Worm (Caenorhabditis elegans) whole organism, late embryonic: ENCODE measurements around the gene hot-4.

Experiments
- ama-1 ChIP-seq: fragments of 150-350 bp; optimal IDR thresholded peaks from 2 replicates; lab custom pipeline; 2014
- ceh-14 ChIP-seq: sonication (generic microtip); optimal IDR thresholded peaks from 2 replicates; lab custom pipeline; 2016; ENCODE audit warnings: missing genotype, missing genetic modification characterization, missing compliant biosample characterization
- ceh-22 ChIP-seq: sonication (generic microtip); optimal IDR thresholded peaks from 2 replicates; lab custom pipeline; 2017; ENCODE audit warnings: missing biosample characterization, missing genetic modification characterization
- ceh-9 ChIP-seq: sonication (generic microtip); optimal IDR thresholded peaks from 2 replicates; lab custom pipeline; 2016; ENCODE audit warnings: mild to moderate bottlenecking, missing genetic modification characterization, inconsistent platforms, missing compliant biosample characterization
- hlh-15 ChIP-seq: sonication (generic microtip); optimal IDR thresholded peaks from 2 replicates; lab custom pipeline; 2016; ENCODE audit warnings: missing genetic modification characterization, missing compliant biosample characterization
- nfya-1 ChIP-seq: sonication (generic microtip); optimal IDR thresholded peaks from 2 replicates; lab custom pipeline; 2017; ENCODE audit warnings: missing genetic modification characterization, mild to moderate bottlenecking, missing compliant biosample characterization, antibody characterized with exemption, moderate library complexity
- sox-4 ChIP-seq: sonication (generic microtip); optimal IDR thresholded peaks from 2 replicates; lab custom pipeline; 2017; ENCODE audit warnings: mild to moderate bottlenecking, missing genetic modification characterization, inconsistent platforms, missing compliant biosample characterization
- tbx-2 ChIP-seq: sonication (generic microtip); optimal IDR thresholded peaks from 2 replicates; lab custom pipeline; 2016; ENCODE audit warnings: missing genetic modification characterization, missing compliant biosample characterization
- unc-3 ChIP-seq, 2 experiments: fragments of 200-800 bp in 1 of 2; sonication (Bioruptor generic) in 1 of 2; sonication (generic microtip) in 1 of 2; conservative IDR thresholded peaks in 1 of 2; optimal IDR thresholded peaks in 1 of 2; 2 replicates each; pipeline versions ENCODE4 v1.3.6 to Lab custom; 2016 to 2022; ENCODE audit warnings: missing compliant biosample characterization in 2 of 2, missing genetic modification characterization in 2 of 2, missing genetic modification reagents in 1 of 2
- unc-86 ChIP-seq: sonication (generic microtip); optimal IDR thresholded peaks from 2 replicates; lab custom pipeline; 2016; ENCODE audit warnings: missing genetic modification characterization, missing compliant biosample characterization

ce11 chrIII:6194480-6194879 lies 22.7 kb upstream of the hot-4 start, which contains the start of gene ugt-66:
- TF ChIP-seq ceh-14 = no peak
- no peak for TF ChIP-seq tbx-2
- TF ChIP-seq unc-3 (GFP tag; conservative IDR thresholded peaks at IDR 0.05; lab: Robert Waterston, UW) = no peak
- TF ChIP-seq unc-3 (tag; optimal IDR thresholded peaks at IDR 0.05; lab: Kevin White, UChicago) = no peak
- no peak for TF ChIP-seq ama-1 (lab: Kevin White, UChicago)
- no peak for TF ChIP-seq unc-86 (tag; lab: Kevin White, UChicago)
- TF ChIP-seq hlh-15 (tag; lab: Kevin White, UChicago) = no peak
- no peak for TF ChIP-seq sox-4 (tag; lab: Kevin White, UChicago)
- TF ChIP-seq nfya-1 (tag; lab: Kevin White, UChicago) = no peak
- no peak for TF ChIP-seq ceh-22 (tag; lab: Kevin White, UChicago)
- TF ChIP-seq ceh-9 (tag; lab: Kevin White, UChicago) = no peak
